Worm (Caenorhabditis elegans): Measurements from ENCODE around the gene K04C2.7.

The K04C2.7 gene

DNA sequence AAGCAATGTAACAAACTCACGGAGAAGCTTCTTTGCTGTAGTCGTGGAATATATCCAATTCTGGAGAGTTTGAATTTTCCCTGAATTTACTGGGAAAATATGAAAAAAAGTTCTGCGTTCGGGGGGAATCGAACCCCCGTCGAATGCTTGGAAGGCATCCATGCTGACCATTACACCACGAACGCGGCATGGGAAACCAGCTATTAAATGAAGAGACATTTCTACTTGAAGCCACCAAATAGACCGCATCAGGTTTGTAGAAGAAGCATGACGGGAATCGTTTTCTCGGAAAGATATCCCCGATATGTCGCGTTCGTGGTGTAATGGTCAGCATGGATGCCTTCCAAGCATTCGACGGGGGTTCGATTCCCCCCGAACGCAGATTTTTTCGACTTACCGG, 7.6 kb downstream of the K04C2.7 start (continued):
- TF ChIP-seq cey-2 (tag; optimal IDR thresholded peaks at IDR 0.05; ENCODE audit: borderline replicate concordance, insufficient read depth) = no peak
- TF ChIP-seq hlh-11 (tag; optimal IDR thresholded peaks at IDR 0.05) = peak; percentile 29
- 0 out of 2 replicates have a peak, but pooled peaks have one; percentile 43 for TF ChIP-seq dmd-6 (GFP tag; IDR thresholded peaks at IDR 0.05)
- TF ChIP-seq mdt-29 (GFP tag; IDR thresholded peaks at IDR 0.05) = no peak
- peak; percentile 84 for TF ChIP-seq egl-43 (GFP tag; IDR thresholded peaks at IDR 0.05)
- TF ChIP-seq ceh-20 (GFP tag; IDR thresholded peaks at IDR 0.05) = peak; percentile 33; the same call in 1 of the 2 replicates
- no peak for TF ChIP-seq nhr-76 (tag; optimal IDR thresholded peaks at IDR 0.05)
- TF ChIP-seq F44E2.7 (GFP tag; IDR thresholded peaks at IDR 0.05) = 0 out of 2 replicates have a peak, but pooled peaks have one; percentile 55
- no peak for TF ChIP-seq nhr-237 (tag; optimal IDR thresholded peaks at IDR 0.05)
- TF ChIP-seq arid-1 (GFP tag; conservative IDR thresholded peaks at IDR 0.05) = peak; percentile 86
- no peak for TF ChIP-seq D1046.2 (GFP tag; IDR thresholded peaks at IDR 0.05)
- no peak for TF ChIP-seq zip-11 (GFP tag; IDR thresholded peaks at IDR 0.05)
- peak; percentile 80 for TF ChIP-seq madf-9 (GFP tag; conservative IDR thresholded peaks at IDR 0.05)
- TF ChIP-seq egl-27 (tag; optimal IDR thresholded peaks at IDR 0.05) = no peak
- 0 out of 2 replicates have a peak, but pooled peaks have one; percentile 25 for TF ChIP-seq lin-29 (GFP tag; IDR thresholded peaks at IDR 0.05)
- peak; percentile 45 for TF ChIP-seq nhr-48 (tag; optimal IDR thresholded peaks at IDR 0.05)
- peak; percentile 66; the same call in 1 of the 2 replicates for TF ChIP-seq pha-4 (GFP tag; IDR thresholded peaks at IDR 0.05)
- no peak for TF ChIP-seq pha-4 (tag; optimal IDR thresholded peaks at IDR 0.05)
- peak; percentile 46 for TF ChIP-seq lin-13 (GFP tag; optimal IDR thresholded peaks at IDR 0.05)
- peak; percentile 39 for TF ChIP-seq rbr-2 (tag; optimal IDR thresholded peaks at IDR 0.05)
- TF ChIP-seq R02D3.7 (tag; optimal IDR thresholded peaks at IDR 0.05) = no peak
- no peak for TF ChIP-seq ZK546.5 (tag; optimal IDR thresholded peaks at IDR 0.05)
- no peak for TF ChIP-seq lin-15B (tag; optimal IDR thresholded peaks at IDR 0.05)
- peak; percentile 13 for TF ChIP-seq nhr-6 (tag; optimal IDR thresholded peaks at IDR 0.05)
- peak; percentile 77 for TF ChIP-seq snpc-1.2 (GFP tag; IDR thresholded peaks at IDR 0.05)
- no peak for TF ChIP-seq tag-97 (GFP tag; IDR thresholded peaks at IDR 0.05)
- no peak for TF ChIP-seq nhr-77 (tag; optimal IDR thresholded peaks at IDR 0.05)
- no peak for TF ChIP-seq unc-130 (GFP tag; optimal IDR thresholded peaks at IDR 0.05)
- TF ChIP-seq attf-4 (tag; optimal IDR thresholded peaks at IDR 0.05) = no peak
- TF ChIP-seq Y75B8A.6 (GFP tag; IDR thresholded peaks at IDR 0.05) = peak; percentile 74; the same call in 1 of the 2 replicates
- TF ChIP-seq ctbp-1 (GFP tag; IDR thresholded peaks at IDR 0.05) = peak; percentile 73; the same call in 1 of the 2 replicates
- TF ChIP-seq vab-7 (GFP tag; IDR thresholded peaks at IDR 0.05) = peak; percentile 71
- TF ChIP-seq snpc-4 (tag; optimal IDR thresholded peaks at IDR 0.05) = no peak
- TF ChIP-seq zfp-3 (GFP tag; conservative IDR thresholded peaks at IDR 0.05) = 0 out of 2 replicates have a peak, but pooled peaks have one; percentile 26
- TF ChIP-seq daf-16 (GFP tag; optimal IDR thresholded peaks at IDR 0.05) = peak; percentile 23 to 36
- peak; percentile 32 for TF ChIP-seq daf-16 (tag; optimal IDR thresholded peaks at IDR 0.05)
- no peak for TF ChIP-seq php-3 (GFP tag; IDR thresholded peaks at IDR 0.05)
- TF ChIP-seq ceh-28 (tag; optimal IDR thresholded peaks at IDR 0.05) = no peak
- TF ChIP-seq dve-1 (tag; optimal IDR thresholded peaks at IDR 0.05; ENCODE audit: insufficient read depth) = peak; percentile 43
- peak; percentile 70 for TF ChIP-seq hmg-1.1 (GFP tag; IDR thresholded peaks at IDR 0.05)
- peak; percentile 57; the same call in 1 of the 2 replicates for TF ChIP-seq ceh-44 (GFP tag; IDR thresholded peaks at IDR 0.05)
- TF ChIP-seq ceh-82 (tag; optimal IDR thresholded peaks at IDR 0.05) = no peak
- no peak for TF ChIP-seq nhr-41 (GFP tag; IDR thresholded peaks at IDR 0.05)
- peak; percentile 64 for TF ChIP-seq Y48G9A.11 (GFP tag; IDR thresholded peaks at IDR 0.05)
- 0 out of 2 replicates have a peak, but pooled peaks have one; percentile 36 for TF ChIP-seq saeg-2 (GFP tag; IDR thresholded peaks at IDR 0.05)
- TF ChIP-seq ama-1 (optimal IDR thresholded peaks at IDR 0.05) = no peak
- TF ChIP-seq mxl-2 (GFP tag; conservative IDR thresholded peaks at IDR 0.05) = 0 out of 2 replicates have a peak, but pooled peaks have one; percentile 55
- TF ChIP-seq nhr-111 (GFP tag; optimal IDR thresholded peaks at IDR 0.05) = no peak
- TF ChIP-seq ZK337.2 (GFP tag; IDR thresholded peaks at IDR 0.05) = no peak
- no peak for TF ChIP-seq nhr-28 (tag; optimal IDR thresholded peaks at IDR 0.05)
- TF ChIP-seq hif-1 (tag; optimal IDR thresholded peaks at IDR 0.05) = no peak
